Worm (Caenorhabditis elegans): ENCODE results near the gene fbxb-48.
A peak's percentile ranks its signal among the peaks of the same experiment; 100 is the strongest.

fbxb-48 gene

DNA sequence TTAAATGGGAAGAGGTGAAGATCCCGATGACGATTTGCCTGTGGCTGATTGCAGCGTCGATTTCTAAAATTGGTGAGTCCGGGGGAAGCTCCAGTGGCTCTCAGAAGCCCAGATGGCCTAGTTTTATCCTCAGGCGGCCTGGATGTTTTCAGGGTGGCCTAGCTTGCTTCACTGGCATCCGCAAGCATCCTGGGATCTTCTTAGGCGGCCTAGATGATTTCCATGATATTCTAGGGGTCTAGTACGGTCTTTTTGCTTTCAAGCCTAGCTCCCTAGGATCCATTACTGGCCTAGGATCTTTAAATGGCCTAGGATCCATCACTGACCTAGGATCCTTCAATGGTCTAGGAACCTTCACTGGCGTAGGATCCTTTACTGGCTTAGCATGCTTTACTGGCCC, 48.1 kb downstream of the fbxb-48 start:
- no peak for TF ChIP-seq ztf-4 (tag; optimal IDR thresholded peaks at IDR 0.05)
- no peak for TF ChIP-seq efl-1 (optimal IDR thresholded peaks at IDR 0.05)
- peak in 1 of 2 experiments; percentile 23 for TF ChIP-seq efl-1 (GFP tag; optimal IDR thresholded peaks at IDR 0.05 in 1 of 2)

DNA sequence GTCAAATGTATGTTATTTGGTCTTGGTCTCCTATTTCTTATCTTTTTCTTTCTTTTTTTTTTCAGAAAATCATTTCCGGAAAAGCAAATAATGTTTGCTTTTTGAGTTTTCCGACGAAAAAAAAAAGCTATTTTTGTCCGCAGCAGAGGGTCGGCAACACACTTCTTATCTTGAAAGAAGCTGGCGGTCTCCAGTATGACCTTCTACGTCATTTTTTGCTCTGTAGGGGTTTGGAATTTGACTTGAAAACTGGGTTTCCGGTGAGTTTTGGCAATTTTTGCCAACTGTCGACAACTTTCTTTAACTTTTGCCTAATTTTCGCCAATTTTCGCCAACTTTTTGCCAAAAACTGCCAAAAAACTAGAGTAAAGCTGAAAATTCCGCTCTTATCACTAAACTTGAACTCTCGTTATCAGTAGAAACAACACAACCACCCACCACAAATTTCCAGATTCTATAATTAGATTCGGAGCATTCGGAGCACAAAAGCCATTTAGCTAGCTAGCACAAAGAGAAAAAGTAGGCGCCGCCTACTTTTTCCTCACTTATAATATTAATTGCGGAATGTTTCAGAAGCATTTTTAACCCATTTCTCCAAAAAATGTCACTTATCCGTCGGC, 48.7 kb downstream of the fbxb-48 start, which contains the start of gene nhx-6:
TSS of gene nhx-6 (plus strand) at position 570 of the 620 bp plus-strand sequence.
- TF ChIP-seq zip-4 (GFP tag; optimal IDR thresholded peaks at IDR 0.05) (no peak), xbp-1 (tag; optimal IDR thresholded peaks at IDR 0.05) (no peak), elt-2 (tag; optimal IDR thresholded peaks at IDR 0.05) (peak; percentile 77), hpl-2 (GFP tag; optimal IDR thresholded peaks at IDR 0.05) (no peak), irx-1 (tag; optimal IDR thresholded peaks at IDR 0.05) (no peak), efl-3 (GFP tag; optimal IDR thresholded peaks at IDR 0.05) (no peak)

DNA sequence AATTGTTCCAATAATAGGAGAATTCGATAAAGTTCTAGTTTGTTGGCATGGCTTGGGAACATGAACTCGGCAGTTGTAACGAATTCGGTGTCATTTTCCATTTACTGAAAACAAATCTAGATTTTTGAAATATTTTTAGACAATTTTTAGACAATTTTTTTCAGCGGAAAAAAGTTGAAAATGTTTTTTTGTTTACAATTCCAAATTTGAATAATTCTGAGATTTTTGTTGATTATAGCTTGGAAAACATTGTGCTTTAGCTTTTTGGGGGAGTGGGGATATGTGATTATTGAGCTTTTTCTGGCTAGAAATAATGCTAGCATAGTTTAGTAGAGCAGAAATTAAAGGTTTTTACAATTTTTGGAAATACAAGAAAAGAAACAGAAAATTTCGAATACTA, 50.1 kb downstream of the fbxb-48 start, which contains the start of gene srw-97:
TSS of gene srw-97 (minus strand) at position 101 of the 400 bp plus-strand sequence.
- no peak for TF ChIP-seq snu-23 (GFP tag; optimal IDR thresholded peaks at IDR 0.05)
- no peak for TF ChIP-seq pax-3 (tag; optimal IDR thresholded peaks at IDR 0.05)
- TF ChIP-seq mdl-1 (tag; optimal IDR thresholded peaks at IDR 0.05): no peak
- no peak for TF ChIP-seq fkh-8 (tag; optimal IDR thresholded peaks at IDR 0.05)
- no peak for TF ChIP-seq zip-4 (GFP tag; optimal IDR thresholded peaks at IDR 0.05)
- no peak for TF ChIP-seq nhr-12 (tag; optimal IDR thresholded peaks at IDR 0.05)
- no peak for TF ChIP-seq aly-2 (tag; optimal IDR thresholded peaks at IDR 0.05)
- TF ChIP-seq hlh-17 (GFP tag; optimal IDR thresholded peaks at IDR 0.05; ENCODE audit: borderline replicate concordance): no peak
- TF ChIP-seq nhr-76 (tag; optimal IDR thresholded peaks at IDR 0.05): no peak
- no peak for TF ChIP-seq fkh-4 (tag; optimal IDR thresholded peaks at IDR 0.05; ENCODE audit: borderline replicate concordance)
- no peak for TF ChIP-seq efl-1 (optimal IDR thresholded peaks at IDR 0.05)
- no peak for TF ChIP-seq efl-1 (GFP tag; optimal IDR thresholded peaks at IDR 0.05 in 1 of 2)
- TF ChIP-seq C34B4.2 (tag; optimal IDR thresholded peaks at IDR 0.05): no peak
- no peak for TF ChIP-seq ceh-88 (GFP tag; IDR thresholded peaks at IDR 0.05)
- TF ChIP-seq mep-1 (tag; optimal IDR thresholded peaks at IDR 0.05): no peak
- TF ChIP-seq efl-3 (GFP tag; optimal IDR thresholded peaks at IDR 0.05): no peak
- no peak for TF ChIP-seq aha-1 (tag; optimal IDR thresholded peaks at IDR 0.05)

Data from whole organism, L1 larva.